Worm (Caenorhabditis elegans) whole organism, mixed stage, embryonic: ENCODE results near the gene sre-53.

Experiments used
- M03D4.4 ChIP-seq: sonication (generic microtip); optimal IDR thresholded peaks from 2 replicates; lab custom pipeline; 2017; ENCODE audit warnings: mild to moderate bottlenecking, missing genetic modification characterization, missing compliant biosample characterization
- bed-3 ChIP-seq: fragments of 200-800 bp; sonication (Bioruptor generic); optimal IDR thresholded peaks from 3 replicates; lab custom pipeline; 2018; ENCODE audit warnings: mild to moderate bottlenecking, missing genetic modification characterization, moderate library complexity, missing compliant biosample characterization
- blmp-1 ChIP-seq: fragments of 150-350 bp; optimal IDR thresholded peaks from 2 replicates; lab custom pipeline; 2014; ENCODE audit warnings: missing biosample characterization, missing genetic modification characterization
- ceh-39 ChIP-seq: fragments of 150-350 bp; optimal IDR thresholded peaks from 2 replicates; lab custom pipeline; 2014; ENCODE audit warnings: missing biosample characterization, missing genetic modification characterization
- ceh-43 ChIP-seq: fragments of 200-800 bp; sonication (Bioruptor generic); optimal IDR thresholded peaks from 2 replicates; lab custom pipeline; 2018; ENCODE audit warnings: mild to moderate bottlenecking, missing genetic modification characterization, moderate library complexity, missing compliant biosample characterization
- ceh-83 ChIP-seq: fragments of 200-800 bp; sonication (Bioruptor generic); optimal IDR thresholded peaks from 2 replicates; lab custom pipeline; 2018; ENCODE audit warnings: mild to moderate bottlenecking, missing genetic modification characterization, missing compliant biosample characterization
- ces-1 ChIP-seq: fragments of 150-350 bp; optimal IDR thresholded peaks from 2 replicates; lab custom pipeline; 2014; ENCODE audit warnings: missing biosample characterization, missing genetic modification reagents, missing genetic modification characterization
- cnd-1 ChIP-seq: fragments of 200-800 bp; sonication (Bioruptor generic); optimal IDR thresholded peaks from 2 replicates; lab custom pipeline; 2018; ENCODE audit warnings: mild to moderate bottlenecking, missing genetic modification characterization, missing compliant biosample characterization
- drap-1 ChIP-seq: fragments of 200-800 bp; sonication (Bioruptor generic); optimal IDR thresholded peaks from 3 replicates; lab custom pipeline; 2018; ENCODE audit warnings: mild to moderate bottlenecking, missing genetic modification characterization, missing compliant biosample characterization
- elt-1 ChIP-seq: sonication (generic microtip); optimal IDR thresholded peaks from 2 replicates; lab custom pipeline; 2017; ENCODE audit warnings: missing genetic modification characterization, mild to moderate bottlenecking, missing compliant biosample characterization, antibody characterized with exemption, moderate library complexity, borderline replicate concordance; ENCODE audit not compliant: insufficient read depth
- elt-3 ChIP-seq: fragments of 150-350 bp; optimal IDR thresholded peaks from 2 replicates; lab custom pipeline; 2014; ENCODE audit warnings: missing biosample characterization, missing genetic modification characterization
- flh-1 ChIP-seq: fragments of 200-800 bp; sonication (Bioruptor generic); optimal IDR thresholded peaks from 2 replicates; lab custom pipeline; 2018; ENCODE audit warnings: mild to moderate bottlenecking, missing genetic modification characterization, moderate library complexity, missing compliant biosample characterization
- ham-2 ChIP-seq: fragments of 200-800 bp; sonication (Bioruptor generic); optimal IDR thresholded peaks from 2 replicates; lab custom pipeline; 2018; ENCODE audit warnings: mild to moderate bottlenecking, missing genetic modification characterization, missing compliant biosample characterization
- hlh-1 ChIP-seq: fragments of 150-350 bp; optimal IDR thresholded peaks from 2 replicates; lab custom pipeline; 2014; ENCODE audit warnings: missing biosample characterization, missing genetic modification reagents, missing genetic modification characterization
- lin-13 ChIP-seq: fragments of 150-350 bp; optimal IDR thresholded peaks from 2 replicates; lab custom pipeline; 2014; ENCODE audit warnings: missing biosample characterization, missing genetic modification characterization
- lin-32 ChIP-seq: fragments of 200-800 bp; sonication (Bioruptor generic); optimal IDR thresholded peaks from 2 replicates; lab custom pipeline; 2018; ENCODE audit warnings: mild to moderate bottlenecking, missing genetic modification characterization, missing compliant biosample characterization
- lsy-2 ChIP-seq: fragments of 150-350 bp; optimal IDR thresholded peaks from 2 replicates; lab custom pipeline; 2014; ENCODE audit warnings: missing biosample characterization, missing genetic modification characterization
- mab-5 ChIP-seq: fragments of 150-350 bp; optimal IDR thresholded peaks from 2 replicates; lab custom pipeline; 2014; ENCODE audit warnings: missing biosample characterization, missing genetic modification characterization
- mep-1 ChIP-seq: fragments of 150-350 bp; optimal IDR thresholded peaks from 2 replicates; lab custom pipeline; 2017; ENCODE audit warnings: missing biosample characterization, missing genetic modification reagents, missing genetic modification characterization, inconsistent platforms
- mls-2 ChIP-seq: sonication (generic microtip); optimal IDR thresholded peaks from 2 replicates; lab custom pipeline; 2016; ENCODE audit warnings: mild to moderate bottlenecking, missing genetic modification characterization, moderate library complexity, missing compliant biosample characterization
- nhr-12 ChIP-seq: fragments of 150-350 bp; optimal IDR thresholded peaks from 2 replicates; lab custom pipeline; 2014; ENCODE audit warnings: missing biosample characterization, missing genetic modification characterization
- nhr-2 ChIP-seq: fragments of 150-350 bp; optimal IDR thresholded peaks from 2 replicates; lab custom pipeline; 2014; ENCODE audit warnings: missing biosample characterization, missing genetic modification characterization
- nhr-237 ChIP-seq: fragments of 150-350 bp; optimal IDR thresholded peaks from 2 replicates; lab custom pipeline; 2014; ENCODE audit warnings: missing biosample characterization, missing genetic modification characterization
- nhr-28 ChIP-seq: fragments of 150-350 bp; optimal IDR thresholded peaks from 2 replicates; lab custom pipeline; 2014; ENCODE audit warnings: missing biosample characterization, missing genetic modification characterization
- nhr-76 ChIP-seq: sonication (generic microtip); optimal IDR thresholded peaks from 2 replicates; lab custom pipeline; 2017; ENCODE audit warnings: missing biosample characterization, missing genetic modification characterization
- pha-4 ChIP-seq: fragments of 150-350 bp; optimal IDR thresholded peaks from 2 replicates; lab custom pipeline; 2018; ENCODE audit warnings: missing biosample characterization, missing genetic modification reagents, missing genetic modification characterization
- sem-2 ChIP-seq: fragments of 200-800 bp; sonication (Bioruptor generic); optimal IDR thresholded peaks from 2 replicates; lab custom pipeline; 2018; ENCODE audit warnings: mild to moderate bottlenecking, missing genetic modification characterization, missing compliant biosample characterization
- snpc-4 ChIP-seq: fragments of 150-350 bp; optimal IDR thresholded peaks from 2 replicates; lab custom pipeline; 2014; ENCODE audit warnings: missing biosample characterization, missing genetic modification characterization
- sptf-1 ChIP-seq: sonication (generic microtip); optimal IDR thresholded peaks from 2 replicates; lab custom pipeline; 2017; ENCODE audit warnings: mild to moderate bottlenecking, missing genetic modification characterization, moderate library complexity, missing compliant biosample characterization
- tbx-8 ChIP-seq: fragments of 200-800 bp; sonication (Bioruptor generic); optimal IDR thresholded peaks from 2 replicates; lab custom pipeline; 2018; ENCODE audit warnings: mild to moderate bottlenecking, missing genetic modification characterization, moderate library complexity, missing compliant biosample characterization
- unc-120 ChIP-seq: sonication (generic microtip); optimal IDR thresholded peaks from 2 replicates; lab custom pipeline; 2017; ENCODE audit warnings: missing genetic modification characterization, missing compliant biosample characterization; ENCODE audit not compliant: poor library complexity, severe bottlenecking
- unc-39 ChIP-seq: fragments of 150-350 bp; optimal IDR thresholded peaks from 2 replicates; lab custom pipeline; 2014; ENCODE audit warnings: missing biosample characterization, missing genetic modification characterization
- unc-62 ChIP-seq: fragments of 150-350 bp; optimal IDR thresholded peaks from 2 replicates; lab custom pipeline; 2014; ENCODE audit warnings: missing biosample characterization, missing genetic modification reagents, missing genetic modification characterization
- zip-8 ChIP-seq: fragments of 150-350 bp; optimal IDR thresholded peaks from 2 replicates; lab custom pipeline; 2014; ENCODE audit warnings: missing biosample characterization, missing genetic modification characterization
- ztf-11 ChIP-seq: fragments of 150-350 bp; optimal IDR thresholded peaks from 2 replicates; lab custom pipeline; 2014; ENCODE audit warnings: missing biosample characterization, missing genetic modification characterization

Gene sre-53

ce11 chrII:12341566-12342223, 18.5 kb upstream of the sre-53 start:
- no peak for TF ChIP-seq unc-62 (GFP tag; lab: Kevin White, UChicago)

ce11 chrII:12339644-12340043, 16.4 kb upstream of the sre-53 start, which contains the start of gene sop-2:
Gene sop-2 (plus strand): TSS chrII:12339944.
- TF ChIP-seq snpc-4 (tag; lab: Kevin White, UChicago) (no peak), M03D4.4 (no peak), ceh-43 (GFP tag; lab: Kevin White, UChicago) (no peak), ham-2 (GFP tag; lab: Kevin White, UChicago) (no peak), cnd-1 (no peak), ceh-83 (GFP tag; lab: Kevin White, UChicago) (no peak), elt-3 (no peak), flh-1 (GFP tag; lab: Kevin White, UChicago) (no peak), drap-1 (GFP tag; lab: Kevin White, UChicago) (no peak), nhr-28 (no peak), mep-1 (tag; lab: Kevin White, UChicago) (no peak), lin-13 (tag; lab: Kevin White, UChicago) (no peak), hlh-1 (no peak), mls-2 (tag; lab: Kevin White, UChicago) (no peak), nhr-2 (tag; lab: Kevin White, UChicago) (no peak), blmp-1 (tag; lab: Kevin White, UChicago) (no peak)

DNA sequence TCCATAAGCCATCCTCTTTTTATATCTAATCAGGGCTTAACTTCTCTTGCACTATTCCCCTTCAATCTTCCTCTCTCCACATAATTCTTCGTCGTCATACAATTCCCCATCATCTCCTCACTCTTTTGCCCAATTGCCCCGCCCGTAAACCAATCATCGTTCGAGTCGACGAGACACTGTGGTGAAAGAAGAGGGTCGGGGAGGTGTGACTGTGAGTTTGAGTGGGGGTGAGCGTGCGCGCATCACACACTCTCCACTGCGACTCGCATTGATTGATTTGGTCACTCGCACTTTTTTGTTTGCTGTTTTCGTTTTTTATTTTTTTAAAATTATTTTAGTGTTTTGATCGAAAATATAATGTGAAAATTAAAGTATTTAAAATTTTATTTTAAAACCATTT, 15.9 kb upstream of the sre-53 start:
- TF ChIP-seq cnd-1 (peak; percentile 30), unc-39 (tag; lab: Kevin White, UChicago) (no peak), tbx-8 (GFP tag; lab: Kevin White, UChicago) (no peak), ceh-83 (GFP tag; lab: Kevin White, UChicago) (no peak), zip-8 (no peak), nhr-28 (no peak), nhr-237 (tag; lab: Kevin White, UChicago) (peak; percentile 36), elt-1 (tag; lab: Kevin White, UChicago) (no peak), ztf-11 (tag; lab: Kevin White, UChicago) (no peak), mep-1 (tag; lab: Kevin White, UChicago) (peak; percentile 65), nhr-12 (tag; lab: Kevin White, UChicago) (no peak), M03D4.4 (peak; percentile 10), ham-2 (GFP tag; lab: Kevin White, UChicago) (no peak), ceh-43 (GFP tag; lab: Kevin White, UChicago) (no peak), bed-3 (GFP tag; lab: Kevin White, UChicago) (no peak), lsy-2 (tag; lab: Kevin White, UChicago) (peak; percentile 87), flh-1 (GFP tag; lab: Kevin White, UChicago) (no peak), hlh-1 (no peak), unc-120 (tag; lab: Kevin White, UChicago) (peak; percentile 64), lin-32 (GFP tag; lab: Kevin White, UChicago) (no peak), snpc-4 (tag; lab: Kevin White, UChicago) (no peak), sptf-1 (tag; lab: Kevin White, UChicago) (peak; percentile 9), unc-62 (GFP tag; lab: Kevin White, UChicago) (no peak), lin-13 (tag; lab: Kevin White, UChicago) (peak; percentile 19), blmp-1 (tag; lab: Kevin White, UChicago) (no peak), sem-2 (GFP tag; lab: Kevin White, UChicago) (no peak), mab-5 (tag; lab: Kevin White, UChicago) (no peak), drap-1 (GFP tag; lab: Kevin White, UChicago) (no peak), ceh-39 (tag; lab: Kevin White, UChicago) (peak; percentile 44), nhr-76 (tag; lab: Kevin White, UChicago) (no peak), elt-3 (no peak), pha-4 (peak; percentile 56), nhr-2 (tag; lab: Kevin White, UChicago) (no peak), mls-2 (tag; lab: Kevin White, UChicago) (peak; percentile 79), ces-1 (GFP tag; lab: Kevin White, UChicago) (peak; percentile 95)
